Fruit fly (Drosophila melanogaster) whole organism, embryonic: ENCODE measurements around the gene RapGAP1.

Experiments used
- B-H1 ChIP-seq: fragments of 200-800 bp; sonication (Bioruptor generic); IDR thresholded peaks from 3 replicates; pipeline ENCODE4 v1.3.6; 2022; ENCODE audit warnings: missing biosample characterization, missing genetic modification characterization
- CG12219 ChIP-seq: fragments of 200-800 bp; sonication (Bioruptor generic); optimal IDR thresholded peaks from 3 replicates; lab custom pipeline; 2018; ENCODE audit warnings: missing biosample characterization, mild to moderate bottlenecking, missing genetic modification characterization
- CG13123 ChIP-seq: fragments of 200-800 bp; sonication (Bioruptor generic); optimal IDR thresholded peaks from 2 replicates; lab custom pipeline; 2016; ENCODE audit warnings: missing biosample characterization, missing genetic modification characterization
- CG14014 ChIP-seq: fragments of 200-800 bp; sonication (Bioruptor generic); IDR thresholded peaks from 2 replicates; pipeline ENCODE4 v1.3.6; 2022; ENCODE audit warnings: missing biosample characterization, missing genetic modification characterization
- CG1647 ChIP-seq: fragments of 200-800 bp; sonication (Bioruptor generic); optimal IDR thresholded peaks from 3 replicates; lab custom pipeline; 2016; ENCODE audit warnings: missing biosample characterization, missing genetic modification characterization
- CG17186 ChIP-seq: fragments of 200-800 bp; sonication (Bioruptor generic); optimal IDR thresholded peaks from 3 replicates; lab custom pipeline; 2017; ENCODE audit warnings: missing biosample characterization, missing genetic modification reagents, missing genetic modification characterization
- CG1792 ChIP-seq: fragments of 200-800 bp; sonication (Bioruptor generic); optimal IDR thresholded peaks from 2 replicates; lab custom pipeline; 2016; ENCODE audit warnings: missing biosample characterization, missing genetic modification characterization
- CG2129 ChIP-seq: fragments of 200-800 bp; sonication (Bioruptor generic); IDR thresholded peaks from 2 replicates; pipeline ENCODE4 v1.3.6; 2022; ENCODE audit warnings: missing biosample characterization, missing genetic modification characterization; ENCODE audit not compliant: partially characterized antibody
- CG2889 ChIP-seq: fragments of 200-800 bp; sonication (Bioruptor generic); IDR thresholded peaks from 3 replicates; pipeline ENCODE4 v1.3.6; 2022; ENCODE audit warnings: missing biosample characterization, missing genetic modification characterization
- CG31224 ChIP-seq: fragments of 200-800 bp; sonication (Bioruptor generic); IDR thresholded peaks from 2 replicates; pipeline ENCODE4 v1.3.6; 2022; ENCODE audit warnings: missing biosample characterization, missing genetic modification characterization
- CG31441 ChIP-seq: fragments of 200-800 bp; sonication (Bioruptor generic); IDR thresholded peaks from 2 replicates; pipeline ENCODE4 v1.3.6; 2022; ENCODE audit warnings: missing biosample characterization, missing genetic modification characterization
- CG3281 ChIP-seq: fragments of 200-800 bp; sonication (Bioruptor generic); optimal IDR thresholded peaks from 3 replicates; lab custom pipeline; 2017; ENCODE audit warnings: missing biosample characterization, mild to moderate bottlenecking, missing genetic modification characterization
- CG34422 ChIP-seq: fragments of 200-800 bp; sonication (Bioruptor generic); IDR thresholded peaks from 3 replicates; pipeline ENCODE4 v1.3.6; 2022; ENCODE audit warnings: missing biosample characterization, missing genetic modification characterization
- CG3726 ChIP-seq: fragments of 200-800 bp; sonication (Bioruptor generic); IDR thresholded peaks from 3 replicates; pipeline ENCODE4, ENCODE4 v1.3.6; 2022; ENCODE audit warnings: missing biosample characterization, missing genetic modification characterization
- CG4360 ChIP-seq: fragments of 200-800 bp; sonication (Bioruptor generic); IDR thresholded peaks from 2 replicates; pipeline ENCODE4 v1.3.6; 2022; ENCODE audit warnings: missing biosample characterization, missing genetic modification characterization
- CG4854 ChIP-seq: fragments of 200-800 bp; sonication (Bioruptor generic); optimal IDR thresholded peaks from 2 replicates; lab custom pipeline; 2016; ENCODE audit warnings: missing biosample characterization, missing genetic modification characterization, inconsistent platforms
- CG5180 ChIP-seq: fragments of 200-800 bp; sonication (Bioruptor generic); optimal IDR thresholded peaks from 3 replicates; lab custom pipeline; 2017; ENCODE audit warnings: missing biosample characterization, missing genetic modification characterization, mild to moderate bottlenecking, moderate library complexity, missing genetic modification reagents
- CG6683 ChIP-seq: fragments of 200-800 bp; sonication (Bioruptor generic); optimal IDR thresholded peaks from 2 replicates; lab custom pipeline; 2017; ENCODE audit warnings: missing biosample characterization, mild to moderate bottlenecking, missing genetic modification characterization, missing genetic modification reagents
- CG6765 ChIP-seq: fragments of 200-800 bp; sonication (Bioruptor generic); optimal IDR thresholded peaks from 3 replicates; lab custom pipeline; 2017; ENCODE audit warnings: missing biosample characterization, mild to moderate bottlenecking, missing genetic modification characterization
- CG9437 ChIP-seq: fragments of 200-800 bp; sonication (Bioruptor generic); optimal IDR thresholded peaks from 2 replicates; lab custom pipeline; 2018; ENCODE audit warnings: missing biosample characterization, mild to moderate bottlenecking, missing genetic modification characterization
- Dad ChIP-seq: fragments of 200-800 bp; sonication (Bioruptor generic); optimal IDR thresholded peaks from 3 replicates; lab custom pipeline; 2016; ENCODE audit warnings: missing biosample characterization, missing genetic modification characterization
- Dip2 ChIP-seq: fragments of 200-800 bp; sonication (Bioruptor generic); IDR thresholded peaks from 2 replicates; pipeline ENCODE4 v1.3.6; 2022; ENCODE audit warnings: missing biosample characterization, missing genetic modification characterization
- Dref ChIP-seq: fragments of 200-800 bp; sonication (Bioruptor generic); IDR thresholded peaks from 2 replicates; pipeline ENCODE4 v1.3.6; 2022; ENCODE audit warnings: missing biosample characterization, missing genetic modification characterization
- Drgx ChIP-seq: fragments of 200-800 bp; sonication (Bioruptor generic); IDR thresholded peaks from 2 replicates; pipeline ENCODE4 v1.3.6; 2022; ENCODE audit warnings: missing biosample characterization, missing genetic modification characterization
- HLH54F ChIP-seq: fragments of 200-800 bp; sonication (Bioruptor generic); optimal IDR thresholded peaks from 3 replicates; lab custom pipeline; 2016; ENCODE audit warnings: missing biosample characterization, missing genetic modification characterization
- Neu2 ChIP-seq: fragments of 200-800 bp; sonication (Bioruptor generic); optimal IDR thresholded peaks from 3 replicates; lab custom pipeline; 2016; ENCODE audit warnings: missing biosample characterization, missing genetic modification characterization, borderline replicate concordance
- Oli ChIP-seq: fragments of 200-800 bp; sonication (Bioruptor generic); optimal IDR thresholded peaks from 2 replicates; lab custom pipeline; 2018; ENCODE audit warnings: missing biosample characterization, mild to moderate bottlenecking, missing genetic modification characterization, moderate library complexity
- Ptx1 ChIP-seq: fragments of 200-800 bp; sonication (Bioruptor generic); IDR thresholded peaks from 2 replicates; pipeline ENCODE4 v1.3.6; 2022; ENCODE audit warnings: missing biosample characterization, missing genetic modification characterization
- Rfx ChIP-seq: fragments of 200-800 bp; sonication (Bioruptor generic); IDR thresholded peaks from 2 replicates; pipeline ENCODE4 v1.3.6; 2022; ENCODE audit warnings: missing biosample characterization, missing genetic modification characterization
- Scr ChIP-seq: fragments of 200-800 bp; sonication (Bioruptor generic); IDR thresholded peaks from 2 replicates; pipeline ENCODE4 v1.3.6; 2022; ENCODE audit warnings: missing biosample characterization, missing genetic modification characterization; ENCODE audit not compliant: partially characterized antibody
- Sox100B ChIP-seq: fragments of 200-800 bp; sonication (Bioruptor generic); optimal IDR thresholded peaks from 3 replicates; lab custom pipeline; 2018; ENCODE audit warnings: missing biosample characterization, mild to moderate bottlenecking, missing genetic modification characterization
- Taf1 ChIP-seq: fragments of 200-800 bp; sonication (Bioruptor generic); IDR thresholded peaks from 2 replicates; pipeline ENCODE4 v1.3.6; 2022; ENCODE audit warnings: missing biosample characterization, missing genetic modification characterization
- Tbp ChIP-seq: fragments of >200 bp; optimal IDR thresholded peaks from 2 replicates; lab custom pipeline; 2018; ENCODE audit warnings: missing biosample characterization, missing genetic modification characterization
- bigmax ChIP-seq: fragments of 200-800 bp; sonication (Bioruptor generic); optimal IDR thresholded peaks from 2 replicates; lab custom pipeline; 2018; ENCODE audit warnings: missing biosample characterization, mild to moderate bottlenecking, missing genetic modification characterization
- ci ChIP-seq: fragments of 200-800 bp; sonication (Bioruptor generic); IDR thresholded peaks from 3 replicates; pipeline ENCODE4 v1.3.6; 2022; ENCODE audit warnings: missing biosample characterization, missing genetic modification characterization
- ems ChIP-seq: fragments of 200-800 bp; sonication (Bioruptor generic); optimal IDR thresholded peaks from 3 replicates; lab custom pipeline; 2016; ENCODE audit warnings: missing biosample characterization, missing genetic modification characterization
- fd102C ChIP-seq: fragments of 200-800 bp; sonication (Bioruptor generic); optimal IDR thresholded peaks from 2 replicates; lab custom pipeline; 2018; ENCODE audit warnings: missing biosample characterization, mild to moderate bottlenecking, missing genetic modification characterization, moderate library complexity
- gcm ChIP-seq: fragments of 200-800 bp; sonication (Bioruptor generic); optimal IDR thresholded peaks from 2 replicates; lab custom pipeline; 2019; ENCODE audit warnings: missing biosample characterization, mild to moderate bottlenecking, missing genetic modification characterization, moderate library complexity
- gem ChIP-seq: fragments of 200-800 bp; sonication (Bioruptor generic); optimal IDR thresholded peaks from 2 replicates; lab custom pipeline; 2019; ENCODE audit warnings: missing biosample characterization, mild to moderate bottlenecking, missing genetic modification characterization, moderate library complexity
- h ChIP-seq: fragments of >200 bp; optimal IDR thresholded peaks from 2 replicates; lab custom pipeline; 2017
- hb ChIP-seq: fragments of 200-800 bp; sonication (Bioruptor generic); IDR thresholded peaks from 3 replicates; pipeline ENCODE4 v1.3.6; 2022; ENCODE audit warnings: missing biosample characterization, missing genetic modification characterization; ENCODE audit not compliant: partially characterized antibody
- lbe ChIP-seq: fragments of 200-800 bp; sonication (Bioruptor generic); optimal IDR thresholded peaks from 2 replicates; lab custom pipeline; 2016; ENCODE audit warnings: missing biosample characterization, mild to moderate bottlenecking, missing genetic modification characterization
- repo ChIP-seq: fragments of 200-800 bp; sonication (Bioruptor generic); optimal IDR thresholded peaks from 2 replicates; lab custom pipeline; 2016; ENCODE audit warnings: missing biosample characterization, missing genetic modification characterization
- salm ChIP-seq: fragments of 200-800 bp; sonication (Bioruptor generic); optimal IDR thresholded peaks from 2 replicates; lab custom pipeline; 2018; ENCODE audit warnings: missing biosample characterization, mild to moderate bottlenecking, missing genetic modification characterization
- schlank ChIP-seq: fragments of 200-800 bp; sonication (Bioruptor generic); optimal IDR thresholded peaks from 2 replicates; lab custom pipeline; 2018; ENCODE audit warnings: missing biosample characterization, mild to moderate bottlenecking, missing genetic modification characterization
- slbo ChIP-seq: fragments of 200-800 bp; sonication (Bioruptor generic); IDR thresholded peaks from 2 replicates; pipeline ENCODE4 v1.3.6; 2022; ENCODE audit warnings: missing biosample characterization, missing genetic modification characterization
- tll ChIP-seq, 2 experiments: fragments of 200-800 bp in 1 of 2; fragments of >200 bp in 1 of 2; sonication (Bioruptor generic) in 1 of 2; optimal IDR thresholded peaks; 2 replicates each; lab custom pipeline; 2017 to 2019; ENCODE audit warnings: missing biosample characterization in 2 of 2, missing genetic modification characterization in 2 of 2, mild to moderate bottlenecking in 1 of 2, moderate library complexity in 1 of 2
- unc-4 ChIP-seq: fragments of 200-800 bp; sonication (Bioruptor generic); IDR thresholded peaks from 2 replicates; pipeline ENCODE4 v1.3.6; 2022; ENCODE audit warnings: missing biosample characterization, missing genetic modification characterization; ENCODE audit not compliant: partially characterized antibody
- vvl ChIP-seq: fragments of 200-800 bp; sonication (Bioruptor generic); IDR thresholded peaks from 2 replicates; pipeline ENCODE4 v1.3.6; 2022; ENCODE audit warnings: missing biosample characterization, missing genetic modification characterization

The RapGAP1 gene

dm6 chr2L:7494341-7495293 is 84.2 kb downstream of the RapGAP1 start (continued):
- TF ChIP-seq Ptx1 (peak; percentile 26; the same call in 1 of the 2 replicates), B-H1 (GFP tag; lab: Robert Waterston, UW) (no peak), slbo (GFP tag; lab: Robert Waterston, UW) (peak; percentile 85), Dad (GFP tag; lab: Kevin White, UChicago) (no peak), CG5180 (GFP tag; lab: Kevin White, UChicago) (no peak), unc-4 (no peak), Dip2 (no peak), CG34422 (no peak), fd102C (GFP tag; lab: Kevin White, UChicago) (no peak), vvl (GFP tag; lab: Robert Waterston, UW) (peak; percentile 69), hb (GFP tag; lab: Robert Waterston, UW) (no peak), CG9437 (no peak), Drgx (no peak), gcm (GFP tag; lab: Kevin White, UChicago) (peak; percentile 15), HLH54F (GFP tag; lab: Kevin White, UChicago) (peak; percentile 18), gem (tag; lab: Kevin White, UChicago) (peak; percentile 74), CG13123 (GFP tag; lab: Kevin White, UChicago) (no peak), CG3281 (GFP tag; lab: Kevin White, UChicago) (no peak), Neu2 (no peak), CG2889 (peak; percentile 55; the same call in 2 of the 3 replicates), h (lab: Kevin White, UChicago) (no peak), CG4854 (GFP tag; lab: Kevin White, UChicago) (no peak), CG31441 (GFP tag; lab: Robert Waterston, UW) (0 out of 2 replicates have a peak, but pooled peaks have one; percentile 26), repo (GFP tag; lab: Kevin White, UChicago) (no peak), CG6683 (GFP tag; lab: Kevin White, UChicago) (no peak), bigmax (no peak), Sox100B (no peak), CG4360 (GFP tag; lab: Robert Waterston, UW) (no peak), Taf1 (GFP tag; lab: Robert Waterston, UW) (no peak), CG6765 (GFP tag; lab: Kevin White, UChicago) (no peak), ci (peak; percentile 16; the same call in 1 of the 3 replicates), tll (GFP tag; optimal IDR thresholded peaks at IDR 0.05; lab: Kevin White, UChicago) (no peak), CG12219 (GFP tag; lab: Kevin White, UChicago) (peak; percentile 45), Dref (no peak), Tbp (GFP tag; lab: Kevin White, UChicago) (no peak), CG3726 (GFP tag; lab: Robert Waterston, UW) (no peak), CG1792 (GFP tag; lab: Kevin White, UChicago) (no peak), Rfx (GFP tag; lab: Robert Waterston, UW) (peak; percentile 87), ems (GFP tag; lab: Kevin White, UChicago) (no peak), CG17186 (GFP tag; lab: Kevin White, UChicago) (no peak), salm (tag; lab: Kevin White, UChicago) (no peak), CG2129 (no peak), CG1647 (GFP tag; lab: Kevin White, UChicago) (no peak), Oli (tag; lab: Kevin White, UChicago) (peak; percentile 19), Scr (GFP tag; lab: Robert Waterston, UW) (no peak), CG14014 (GFP tag; lab: Robert Waterston, UW) (peak; percentile 78), CG31224 (GFP tag; lab: Robert Waterston, UW) (no peak), schlank (tag; lab: Kevin White, UChicago) (peak; percentile 8), lbe (GFP tag; lab: Kevin White, UChicago) (no peak)
